Fruit fly (Drosophila melanogaster): Measurements from ENCODE around the gene Arp5.

Arp5 gene

DNA sequence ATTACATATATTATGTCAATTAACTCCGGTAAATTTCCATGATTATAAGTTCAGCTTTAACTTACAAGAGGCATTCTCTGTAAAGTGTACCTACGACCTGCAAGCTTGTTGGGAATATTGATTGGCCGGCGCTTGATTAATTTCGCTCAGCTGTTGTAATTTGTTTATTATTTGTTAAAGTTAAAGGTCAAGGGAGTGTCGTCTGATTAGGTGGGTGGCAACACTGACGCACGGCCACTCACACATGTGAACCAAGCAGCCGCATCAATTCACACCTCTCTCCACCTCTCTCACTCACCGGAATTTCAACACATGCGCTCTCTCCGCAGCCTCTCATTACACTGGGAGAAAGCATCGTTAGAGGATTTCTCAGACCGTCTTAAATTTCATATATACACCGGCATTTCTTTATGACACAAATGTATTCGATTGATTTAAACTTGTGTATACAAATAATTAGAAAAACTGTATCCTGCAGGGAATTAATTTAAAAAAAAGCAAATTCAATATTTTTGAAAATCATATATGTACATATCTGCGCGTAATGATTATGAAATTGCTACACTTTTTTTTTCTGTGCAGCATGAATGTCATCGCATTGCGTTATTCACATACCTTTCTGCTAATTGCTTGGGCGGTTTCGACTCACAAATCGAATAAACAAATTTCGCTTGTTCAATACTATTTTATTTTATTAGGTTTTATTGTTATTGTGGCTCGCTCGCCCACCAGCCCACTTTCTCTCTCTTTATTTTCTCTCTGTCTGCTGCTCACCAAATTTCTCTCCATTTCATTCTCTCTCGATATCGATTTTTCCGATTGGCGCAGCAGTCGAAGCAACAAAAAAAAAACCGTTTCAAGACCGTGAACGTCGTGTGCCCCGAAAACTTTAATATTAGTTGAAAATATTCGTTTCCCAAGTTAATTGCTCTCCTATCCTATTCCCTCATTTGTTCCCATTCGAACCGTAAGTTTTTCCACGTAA lies 13.0 kb upstream of the Arp5 start (continued):
- TF ChIP-seq Blimp-1 (GFP tag; optimal IDR thresholded peaks at IDR 0.05) (peak; percentile 91), bigmax (GFP tag; optimal IDR thresholded peaks at IDR 0.05) (no peak), ewg (GFP tag; optimal IDR thresholded peaks at IDR 0.05) (peak; percentile 96), Ptx1 (GFP tag; IDR thresholded peaks at IDR 0.05) (peak; percentile 93), chinmo (GFP tag; IDR thresholded peaks at IDR 0.05; ENCODE audit: partially characterized antibody) (0 out of 4 replicates have a peak, but pooled peaks have one; percentile 32), fd96Cb (tag; optimal IDR thresholded peaks at IDR 0.05) (peak; percentile 95), pum (GFP tag; optimal IDR thresholded peaks at IDR 0.05) (peak; percentile 91), gem (tag; optimal IDR thresholded peaks at IDR 0.05) (peak; percentile 96), Dad (GFP tag; optimal IDR thresholded peaks at IDR 0.05) (peak; percentile 69), Aef1 (GFP tag; IDR thresholded peaks at IDR 0.05) (peak; percentile 78), gce (GFP tag; IDR thresholded peaks at IDR 0.05) (peak; percentile 79; the same call in 2 of the 3 replicates), ttk (GFP tag; IDR thresholded peaks at IDR 0.05) (peak; percentile 88), exex (tag; optimal IDR thresholded peaks at IDR 0.05) (peak; percentile 72), CG4424 (GFP tag; optimal IDR thresholded peaks at IDR 0.05) (peak; percentile 94), zfh2 (GFP tag; optimal IDR thresholded peaks at IDR 0.05) (peak; percentile 84), chn (GFP tag; optimal IDR thresholded peaks at IDR 0.05) (peak; percentile 94), CG9876 (GFP tag; optimal IDR thresholded peaks at IDR 0.05) (peak; percentile 86), sim (GFP tag; IDR thresholded peaks at IDR 0.05) (no peak), CG15073 (GFP tag; optimal IDR thresholded peaks at IDR 0.05) (peak; percentile 63), CG1647 (GFP tag; optimal IDR thresholded peaks at IDR 0.05) (peak; percentile 81), wor (GFP tag; IDR thresholded peaks at IDR 0.05) (peak; percentile 92), sc (optimal IDR thresholded peaks at IDR 0.05) (no peak), sc (GFP tag; optimal IDR thresholded peaks at IDR 0.05) (peak; percentile 89), CG6272 (GFP tag; IDR thresholded peaks at IDR 0.05) (peak; percentile 83), CG15514 (GFP tag; optimal IDR thresholded peaks at IDR 0.05) (peak; percentile 81), CG33557 (GFP tag; optimal IDR thresholded peaks at IDR 0.05) (peak; percentile 86), luna (GFP tag; optimal IDR thresholded peaks at IDR 0.05) (peak; percentile 52), croc (GFP tag; conservative IDR thresholded peaks at IDR 0.05) (peak; percentile 90), Atf6 (GFP tag; IDR thresholded peaks at IDR 0.05) (peak; percentile 89), sr (GFP tag; IDR thresholded peaks at IDR 0.05) (no peak), usp (GFP tag; optimal IDR thresholded peaks at IDR 0.05) (no peak), CkIIα-i1 (GFP tag; IDR thresholded peaks at IDR 0.05) (no peak), CG8765 (GFP tag; IDR thresholded peaks at IDR 0.05) (peak; percentile 60), chif (GFP tag; optimal IDR thresholded peaks at IDR 0.05) (peak; percentile 88 to 93), CG12659 (GFP tag; optimal IDR thresholded peaks at IDR 0.05) (peak; percentile 95), CG32772 (GFP tag; IDR thresholded peaks at IDR 0.05) (peak; percentile 89), repo (GFP tag; optimal IDR thresholded peaks at IDR 0.05) (peak; percentile 80), CG11723 (GFP tag; optimal IDR thresholded peaks at IDR 0.05) (peak; percentile 89), cwo (GFP tag; optimal IDR thresholded peaks at IDR 0.05) (peak; percentile 91), CG13287 (GFP tag; IDR thresholded peaks at IDR 0.05; ENCODE audit: partially characterized antibody) (no peak), sens (GFP tag) (peak; percentile 99), zfh1 (GFP tag; IDR thresholded peaks at IDR 0.05) (peak; percentile 92), NfI (GFP tag; optimal IDR thresholded peaks at IDR 0.05) (peak; percentile 92), bowl (GFP tag; IDR thresholded peaks at IDR 0.05) (no peak; the same call in 1 of the 2 replicates), CG16815 (GFP tag; optimal IDR thresholded peaks at IDR 0.05) (peak; percentile 90), CG13775 (GFP tag; optimal IDR thresholded peaks at IDR 0.05) (peak; percentile 94), Pdp1 (GFP tag; optimal IDR thresholded peaks at IDR 0.05) (peak; percentile 86 to 92), CG30403 (GFP tag; optimal IDR thresholded peaks at IDR 0.05) (peak; percentile 96), Bdp1 (GFP tag; optimal IDR thresholded peaks at IDR 0.05) (peak; percentile 85)
